Worm (Caenorhabditis elegans) whole organism, early embryonic: Measurements from ENCODE around the gene Y52D5A.2.
"Not testable (repeated sequence)": the region's sequence is repeated elsewhere in the genome, so short reads cannot be mapped to it uniquely, and the experiment has no call there.

Experiments used
- B0310.2 ChIP-seq: sonication (generic microtip); optimal IDR thresholded peaks from 2 replicates; lab custom pipeline; 2016; ENCODE audit warnings: mild to moderate bottlenecking, missing genetic modification characterization, missing compliant biosample characterization
- F13C5.2 ChIP-seq: sonication (generic microtip); optimal IDR thresholded peaks from 2 replicates; lab custom pipeline; 2017; ENCODE audit warnings: mild to moderate bottlenecking, missing genetic modification characterization, inconsistent platforms, missing compliant biosample characterization
- aly-1 ChIP-seq: sonication (generic microtip); optimal IDR thresholded peaks from 2 replicates; lab custom pipeline; 2016; ENCODE audit warnings: missing genetic modification characterization, missing compliant biosample characterization
- ama-1 ChIP-seq: fragments of 150-350 bp; optimal IDR thresholded peaks from 2 replicates; lab custom pipeline; 2014
- ceh-13 ChIP-seq: fragments of 200-800 bp; sonication (Bioruptor generic); optimal IDR thresholded peaks from 2 replicates; lab custom pipeline; 2018; ENCODE audit warnings: mild to moderate bottlenecking, missing genetic modification characterization, missing compliant biosample characterization
- ceh-36 ChIP-seq: sonication (generic microtip); optimal IDR thresholded peaks from 2 replicates; lab custom pipeline; 2016; ENCODE audit warnings: missing genetic modification characterization, inconsistent platforms, missing compliant biosample characterization
- ets-7 ChIP-seq: sonication (generic microtip); optimal IDR thresholded peaks from 2 replicates; lab custom pipeline; 2016; ENCODE audit warnings: missing genotype, missing genetic modification characterization, missing compliant biosample characterization
- flt-1 ChIP-seq: fragments of 200-800 bp; sonication (Bioruptor generic); IDR thresholded peaks from 2 replicates; pipeline ENCODE4 v1.3.6; 2022; ENCODE audit warnings: missing genetic modification characterization, missing compliant biosample characterization
- hmbx-1 ChIP-seq: sonication (generic microtip); optimal IDR thresholded peaks from 2 replicates; lab custom pipeline; 2016; ENCODE audit warnings: mild to moderate bottlenecking, missing genetic modification characterization, missing compliant biosample characterization
- hmg-4 ChIP-seq: fragments of 200-800 bp; sonication (Bioruptor generic); optimal IDR thresholded peaks from 2 replicates; lab custom pipeline; 2018; ENCODE audit warnings: mild to moderate bottlenecking, missing genetic modification characterization, missing compliant biosample characterization
- hnd-1 ChIP-seq: sonication (generic microtip); optimal IDR thresholded peaks from 2 replicates; lab custom pipeline; 2016; ENCODE audit warnings: missing genetic modification characterization, missing compliant biosample characterization
- pes-1 ChIP-seq: fragments of 200-800 bp; sonication (Bioruptor generic); IDR thresholded peaks from 2 replicates; pipeline ENCODE4 v1.3.6; 2022; ENCODE audit warnings: missing genetic modification reagents, missing genetic modification characterization, missing compliant biosample characterization
- scrt-1 ChIP-seq: fragments of 200-800 bp; sonication (Bioruptor generic); IDR thresholded peaks from 2 replicates; pipeline ENCODE4 v1.3.6; 2022; ENCODE audit warnings: missing genetic modification characterization, missing compliant biosample characterization
- sea-1 ChIP-seq: fragments of 200-800 bp; sonication (Bioruptor generic); conservative IDR thresholded peaks from 2 replicates; pipeline ENCODE4 v1.3.6; 2022; ENCODE audit warnings: missing genetic modification characterization, missing compliant biosample characterization
- tbx-11 ChIP-seq: fragments of 200-800 bp; sonication (Bioruptor generic); IDR thresholded peaks from 2 replicates; pipeline ENCODE4 v1.3.6; 2022; ENCODE audit warnings: missing genetic modification characterization, missing compliant biosample characterization
- tbx-37 ChIP-seq: fragments of 200-800 bp; sonication (Bioruptor generic); conservative IDR thresholded peaks from 2 replicates; pipeline ENCODE4 v1.3.6; 2022; ENCODE audit warnings: missing genetic modification reagents, missing genetic modification characterization, missing compliant biosample characterization
- tra-4 ChIP-seq: sonication (generic microtip); optimal IDR thresholded peaks from 2 replicates; lab custom pipeline; 2017; ENCODE audit warnings: missing genetic modification characterization, missing compliant biosample characterization

The Y52D5A.2 gene

ce11 chrIV:5473098-5473497 is 8.8 kb upstream of the Y52D5A.2 start:
- TF ChIP-seq ama-1 (lab: Kevin White, UChicago) (no peak), hmg-4 (GFP tag; lab: Kevin White, UChicago) (no peak), pes-1 (GFP tag; lab: Robert Waterston, UW) (no peak), B0310.2 (tag; lab: Kevin White, UChicago) (no peak), F13C5.2 (tag; lab: Kevin White, UChicago) (no peak), sea-1 (GFP tag; lab: Robert Waterston, UW) (no peak)

- TF ChIP-seq B0310.2 (tag; lab: Kevin White, UChicago) = no peak
- no peak for TF ChIP-seq scrt-1 (GFP tag; lab: Robert Waterston, UW)
- TF ChIP-seq sea-1 (GFP tag; lab: Robert Waterston, UW) = no peak
These were observed 5.4 kb upstream of the Y52D5A.2 start, which contains the start of gene rme-2 for ce11 chrIV:5469739-5470138. TSS of gene rme-2 (plus strand) at chrIV:5470026.

- no peak for TF ChIP-seq hnd-1 (tag; lab: Kevin White, UChicago)
- TF ChIP-seq ceh-13 (GFP tag; lab: Kevin White, UChicago) = no peak
- no peak for TF ChIP-seq flt-1 (GFP tag; lab: Robert Waterston, UW)
- TF ChIP-seq tbx-11 (GFP tag; lab: Robert Waterston, UW) = no peak
- TF ChIP-seq ama-1 (lab: Kevin White, UChicago) = no peak
- TF ChIP-seq sea-1 (GFP tag; lab: Robert Waterston, UW) = no peak
These were observed 1.5 kb downstream of the Y52D5A.2 start for ce11 chrIV:5462820-5463219.

- not testable (repeated sequence) for TF ChIP-seq ets-7; pes-1 (GFP tag; lab: Robert Waterston, UW); B0310.2 (tag; lab: Kevin White, UChicago)
These were observed 8.3 kb downstream of the Y52D5A.2 start, which contains the start of gene Y4C6A.3 for ce11 chrIV:5455999-5456398. TSS of gene Y4C6A.3 (minus strand) at chrIV:5456099.

- TF ChIP-seq aly-1 (tag; lab: Kevin White, UChicago) (no peak), ama-1 (lab: Kevin White, UChicago) (no peak), scrt-1 (GFP tag; lab: Robert Waterston, UW) (no peak), F13C5.2 (tag; lab: Kevin White, UChicago) (no peak), flt-1 (GFP tag; lab: Robert Waterston, UW) (no peak)
These were observed 11.6 kb downstream of the Y52D5A.2 start, which contains the start of gene Y4C6A.4 for ce11 chrIV:5452667-5453066. TSS of gene Y4C6A.4 (plus strand) at chrIV:5452967.

- TF ChIP-seq scrt-1 (GFP tag; lab: Robert Waterston, UW) (no peak), ceh-36 (tag; lab: Kevin White, UChicago) (no peak), pes-1 (GFP tag; lab: Robert Waterston, UW) (no peak)
These were observed 25.6 kb downstream of the Y52D5A.2 start, which contains the start of gene mgl-3 for ce11 chrIV:5438705-5439104. TSS of gene mgl-3 (plus strand) at chrIV:5439005.

- TF ChIP-seq sea-1 (GFP tag; lab: Robert Waterston, UW) = no peak
- TF ChIP-seq B0310.2 (tag; lab: Kevin White, UChicago) = no peak
- TF ChIP-seq hmbx-1 (tag; lab: Kevin White, UChicago) = no peak
- no peak for TF ChIP-seq ets-7
- TF ChIP-seq ama-1 (lab: Kevin White, UChicago) = no peak
- TF ChIP-seq F13C5.2 (tag; lab: Kevin White, UChicago) = no peak
- TF ChIP-seq tbx-11 (GFP tag; lab: Robert Waterston, UW) = no peak
- no peak for TF ChIP-seq tbx-37
- TF ChIP-seq scrt-1 (GFP tag; lab: Robert Waterston, UW) = no peak
- TF ChIP-seq tra-4 (tag; lab: Kevin White, UChicago) = no peak
- TF ChIP-seq ceh-13 (GFP tag; lab: Kevin White, UChicago) = no peak
- no peak for TF ChIP-seq aly-1 (tag; lab: Kevin White, UChicago)
- no peak for TF ChIP-seq ceh-36 (tag; lab: Kevin White, UChicago)
- no peak for TF ChIP-seq hmg-4 (GFP tag; lab: Kevin White, UChicago)
- TF ChIP-seq flt-1 (GFP tag; lab: Robert Waterston, UW) = no peak
- no peak for TF ChIP-seq hnd-1 (tag; lab: Kevin White, UChicago)
- TF ChIP-seq pes-1 (GFP tag; lab: Robert Waterston, UW) = no peak
These were observed 45.2 kb downstream of the Y52D5A.2 start, which contains the start of gene ehn-3 for ce11 chrIV:5419122-5419521. TSS of gene ehn-3 (minus strand) at chrIV:5419222.

ce11 chrIV:5415696-5416095 is 48.6 kb downstream of the Y52D5A.2 start, which contains the start of gene spp-7:
TSS of gene spp-7 (minus strand) at chrIV:5415796.
- no peak for TF ChIP-seq ceh-13 (GFP tag; lab: Kevin White, UChicago)
- no peak for TF ChIP-seq sea-1 (GFP tag; lab: Robert Waterston, UW)
- TF ChIP-seq tbx-11 (GFP tag; lab: Robert Waterston, UW) = no peak
- no peak for TF ChIP-seq aly-1 (tag; lab: Kevin White, UChicago)
- TF ChIP-seq tbx-37 = no peak
- no peak for TF ChIP-seq hmg-4 (GFP tag; lab: Kevin White, UChicago)
- TF ChIP-seq ets-7 = no peak
- no peak for TF ChIP-seq hmbx-1 (tag; lab: Kevin White, UChicago)
- TF ChIP-seq tra-4 (tag; lab: Kevin White, UChicago) = no peak
- no peak for TF ChIP-seq scrt-1 (GFP tag; lab: Robert Waterston, UW)
- no peak for TF ChIP-seq flt-1 (GFP tag; lab: Robert Waterston, UW)
- TF ChIP-seq ama-1 (lab: Kevin White, UChicago) = no peak
- TF ChIP-seq pes-1 (GFP tag; lab: Robert Waterston, UW) = no peak
- no peak for TF ChIP-seq F13C5.2 (tag; lab: Kevin White, UChicago)
- no peak for TF ChIP-seq B0310.2 (tag; lab: Kevin White, UChicago)
- no peak for TF ChIP-seq hnd-1 (tag; lab: Kevin White, UChicago)
- TF ChIP-seq ceh-36 (tag; lab: Kevin White, UChicago) = no peak
